Worm (Caenorhabditis elegans): Measurements from ENCODE around the gene Y50E8A.6.

DNA sequence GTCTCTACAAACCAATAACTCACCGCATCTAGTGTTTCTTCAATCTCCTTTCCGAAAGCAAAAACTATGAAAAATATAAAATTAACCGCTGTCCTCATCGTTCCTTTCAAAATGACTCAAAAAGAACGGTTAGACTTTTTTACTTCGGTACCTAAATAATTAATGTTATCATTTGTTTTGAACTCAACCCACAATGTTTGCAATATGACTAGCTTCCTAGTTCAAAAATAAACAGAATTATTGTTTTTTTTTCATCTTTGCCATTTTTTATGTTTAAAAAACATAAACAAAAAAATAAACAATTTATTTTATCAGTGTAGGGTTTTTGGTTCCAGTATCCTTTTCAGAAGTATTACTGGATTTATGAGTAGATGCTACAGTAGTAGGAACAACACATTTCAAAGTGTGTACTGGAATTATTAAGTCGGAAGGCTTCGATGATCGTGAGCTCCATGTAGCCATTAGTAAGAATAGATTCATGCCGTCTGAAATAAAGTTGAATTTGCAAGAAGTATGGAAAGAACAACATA is 7.5 kb upstream of the Y50E8A.6 start, which contains the start of the genes lipl-8 and Y50E8A.22:
- TF ChIP-seq ceh-14 (tag; optimal IDR thresholded peaks at IDR 0.05) (no peak), ama-1 (optimal IDR thresholded peaks at IDR 0.05) (no peak), ets-4 (tag; optimal IDR thresholded peaks at IDR 0.05) (no peak), ceh-6 (GFP tag; optimal IDR thresholded peaks at IDR 0.05) (no peak), nfya-1 (tag; optimal IDR thresholded peaks at IDR 0.05) (no peak), tbx-2 (tag; optimal IDR thresholded peaks at IDR 0.05) (no peak), unc-42 (tag; optimal IDR thresholded peaks at IDR 0.05) (no peak), C08G9.2 (tag; optimal IDR thresholded peaks at IDR 0.05) (no peak), fkh-10 (GFP tag; optimal IDR thresholded peaks at IDR 0.05) (no peak), pros-1 (tag; optimal IDR thresholded peaks at IDR 0.05) (no peak), rnt-1 (tag; optimal IDR thresholded peaks at IDR 0.05) (no peak)
